Fruit fly (Drosophila melanogaster): ENCODE measurements around the gene CG3345.

Gene CG3345

DNA sequence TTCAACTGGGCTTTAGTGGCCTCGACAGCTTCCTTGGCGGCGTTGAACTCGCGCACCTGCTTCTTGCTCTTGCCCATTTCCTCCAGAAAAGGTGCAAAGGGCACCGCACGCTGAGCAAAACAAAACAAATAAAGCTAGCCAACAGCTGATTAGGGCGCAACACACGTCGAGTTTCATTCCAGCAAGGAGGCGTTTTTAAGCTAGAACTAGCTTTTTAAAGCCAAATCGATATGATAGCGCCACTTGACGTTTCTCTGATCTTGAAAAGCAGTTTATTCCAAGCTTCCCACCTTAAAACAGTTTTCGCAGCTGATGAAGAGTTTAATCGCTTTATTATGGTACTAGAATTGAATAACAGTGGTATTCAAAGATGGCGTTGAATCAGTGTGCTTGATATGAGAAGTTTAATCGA lies 14.2 kb downstream of the CG3345 start, which contains the start of gene CG11601 (continued):
- TF ChIP-seq mirr (GFP tag; optimal IDR thresholded peaks at IDR 0.05) (no peak), Awh (GFP tag; IDR thresholded peaks at IDR 0.05) (no peak), pita (GFP tag; optimal IDR thresholded peaks at IDR 0.05) (no peak), inv (GFP tag; IDR thresholded peaks at IDR 0.05; ENCODE audit: partially characterized antibody) (no peak), CG1792 (GFP tag; optimal IDR thresholded peaks at IDR 0.05) (peak; percentile 70), wek (GFP tag; optimal IDR thresholded peaks at IDR 0.05) (no peak), CG7556 (GFP tag; optimal IDR thresholded peaks at IDR 0.05) (no peak), Ssrp (tag; optimal IDR thresholded peaks at IDR 0.05) (peak; percentile 11), lmd (GFP tag; IDR thresholded peaks at IDR 0.05) (peak; percentile 41; the same call in 1 of the 2 replicates), Pdp1 (GFP tag; optimal IDR thresholded peaks at IDR 0.05) (peak in 1 of 2 experiments; percentile 57), Elba2 (GFP tag; optimal IDR thresholded peaks at IDR 0.05) (no peak), CG8290 (GFP tag; optimal IDR thresholded peaks at IDR 0.05) (no peak), CG8290 (tag; optimal IDR thresholded peaks at IDR 0.05) (peak in 1 of 2 experiments; percentile 64), CG15073 (GFP tag; optimal IDR thresholded peaks at IDR 0.05) (no peak), CG3163 (GFP tag; optimal IDR thresholded peaks at IDR 0.05) (no peak), CG14710 (tag; optimal IDR thresholded peaks at IDR 0.05) (peak; percentile 37), zfh2 (GFP tag; optimal IDR thresholded peaks at IDR 0.05) (peak; percentile 65), sug (tag; optimal IDR thresholded peaks at IDR 0.05) (peak; percentile 39), CG9215 (GFP tag; IDR thresholded peaks at IDR 0.05) (no peak), lola (GFP tag; optimal IDR thresholded peaks at IDR 0.05) (peak in 1 of 3 experiments; percentile 24), unc-4 (GFP tag; IDR thresholded peaks at IDR 0.05; ENCODE audit: partially characterized antibody) (0 out of 2 replicates have a peak, but pooled peaks have one; percentile 24), dati (GFP tag; IDR thresholded peaks at IDR 0.05) (no peak), ato (GFP tag; IDR thresholded peaks at IDR 0.05; ENCODE audit: partially characterized antibody) (no peak), stc (GFP tag; IDR thresholded peaks at IDR 0.05) (peak; percentile 30; the same call in 1 of the 2 replicates), Asciz (GFP tag; optimal IDR thresholded peaks at IDR 0.05) (no peak), Hr3 (GFP tag; optimal IDR thresholded peaks at IDR 0.05) (peak; percentile 4), CG2875 (GFP tag; optimal IDR thresholded peaks at IDR 0.05) (no peak), Sry-δ (GFP tag; optimal IDR thresholded peaks at IDR 0.05) (peak; percentile 77), CG7987 (GFP tag; optimal IDR thresholded peaks at IDR 0.05) (no peak), dm (GFP tag; optimal IDR thresholded peaks at IDR 0.05) (peak; percentile 14), TFAM (GFP tag; optimal IDR thresholded peaks at IDR 0.05) (no peak), sqz (GFP tag; optimal IDR thresholded peaks at IDR 0.05) (no peak), insv (GFP tag; optimal IDR thresholded peaks at IDR 0.05) (no peak), ap (GFP tag; IDR thresholded peaks at IDR 0.05) (no peak), trh (GFP tag; optimal IDR thresholded peaks at IDR 0.05) (no peak), Meics (GFP tag; optimal IDR thresholded peaks at IDR 0.05) (no peak), ara (GFP tag; IDR thresholded peaks at IDR 0.05) (0 out of 2 replicates have a peak, but pooled peaks have one; percentile 5), nerfin-2 (GFP tag; IDR thresholded peaks at IDR 0.05; ENCODE audit: partially characterized antibody) (no peak), CG13424 (tag; optimal IDR thresholded peaks at IDR 0.05) (peak; percentile 58), CG10543 (GFP tag; optimal IDR thresholded peaks at IDR 0.05) (peak; percentile 31), Dbx (GFP tag; IDR thresholded peaks at IDR 0.05) (peak; percentile 62; the same call in 2 of the 3 replicates), p53 (GFP tag; optimal IDR thresholded peaks at IDR 0.05) (no peak), CG4820 (GFP tag; optimal IDR thresholded peaks at IDR 0.05) (peak; percentile 26), Doc3 (GFP tag; IDR thresholded peaks at IDR 0.05; ENCODE audit: partially characterized antibody) (no peak), btn (GFP tag; optimal IDR thresholded peaks at IDR 0.05) (no peak), grau (tag; optimal IDR thresholded peaks at IDR 0.05) (peak; percentile 40), CG11085 (GFP tag; IDR thresholded peaks at IDR 0.05) (no peak), CG4730 (GFP tag; IDR thresholded peaks at IDR 0.05) (no peak), CG9437 (GFP tag; optimal IDR thresholded peaks at IDR 0.05) (no peak), wdn (GFP tag; IDR thresholded peaks at IDR 0.05) (no peak), pfk (GFP tag; optimal IDR thresholded peaks at IDR 0.05) (no peak)
